Worm (Caenorhabditis elegans): ENCODE data around the gene pno-1.

Gene pno-1

DNA sequence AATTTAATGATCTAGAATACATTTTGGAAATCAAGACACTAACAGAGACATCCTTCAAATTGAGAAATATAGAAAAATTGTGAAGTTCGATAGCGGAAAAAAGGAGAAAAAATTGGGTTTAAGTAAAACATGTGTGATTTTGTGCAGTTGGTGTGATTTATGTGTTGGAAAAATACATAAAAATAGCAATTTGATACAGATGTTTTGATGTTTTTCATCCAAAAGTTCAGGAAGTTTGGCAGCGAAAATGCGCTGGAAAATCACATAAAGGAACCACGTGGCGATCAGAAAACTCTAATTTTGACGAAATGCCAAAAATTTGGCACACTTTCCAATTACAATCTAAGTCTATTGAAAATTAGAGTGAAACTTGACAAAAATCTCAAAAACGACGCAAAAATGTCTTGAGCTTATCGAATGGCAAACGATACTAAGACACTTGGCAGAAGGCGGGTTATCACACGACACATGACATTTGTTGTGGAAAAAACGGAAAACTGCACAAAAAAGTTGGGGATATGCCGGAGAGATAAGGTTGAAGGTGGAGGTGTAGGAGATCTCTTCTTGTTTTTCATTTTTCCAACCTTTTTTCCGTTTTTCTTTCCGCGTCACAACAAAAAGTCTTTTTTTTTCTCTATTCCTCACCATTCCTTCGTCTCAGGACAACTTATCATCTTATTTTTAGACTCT is 31.4 kb upstream of the pno-1 start, which contains the start of gene ZK1321.4:
Gene ZK1321.4, minus strand, starts transcription at position 51 of the 690 bp plus-strand sequence.
- TF ChIP-seq cebp-2 (GFP tag; IDR thresholded peaks at IDR 0.05) (no peak), athp-1 (tag; optimal IDR thresholded peaks at IDR 0.05) (no peak), sdz-38 (tag; optimal IDR thresholded peaks at IDR 0.05) (no peak), mxl-1 (tag; optimal IDR thresholded peaks at IDR 0.05) (no peak)

DNA sequence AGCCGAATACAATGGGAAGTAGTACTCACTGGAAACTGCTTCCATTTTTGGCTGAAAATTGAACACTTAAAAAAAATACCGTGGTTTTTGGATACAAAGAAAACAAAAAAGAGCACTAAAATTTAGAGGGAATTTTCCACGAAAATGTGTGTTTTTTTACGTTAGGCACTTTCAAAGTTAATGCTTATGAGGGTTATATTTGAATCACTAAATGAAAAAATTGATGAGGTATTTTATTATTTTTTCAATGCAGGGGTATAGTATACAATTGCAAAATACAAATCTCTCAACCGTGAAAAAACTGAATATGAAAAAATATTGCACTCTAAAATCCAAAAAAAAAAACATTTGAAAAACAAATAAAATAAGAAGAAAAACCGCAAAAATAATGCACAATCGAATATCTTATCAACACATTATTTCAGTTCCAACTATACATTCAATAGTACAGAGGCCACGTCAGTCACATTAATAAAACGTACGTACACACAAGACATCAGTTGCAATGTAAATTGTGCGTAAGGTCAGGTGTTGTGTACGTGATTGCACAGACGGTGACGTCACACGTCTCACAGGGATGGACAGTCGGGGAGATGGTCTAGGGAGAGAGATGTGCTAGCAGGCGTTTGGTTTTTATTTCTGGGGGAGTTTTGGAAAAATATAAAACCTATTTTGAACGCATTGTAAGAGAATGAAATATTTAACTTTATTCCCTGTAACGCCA is 27.3 kb upstream of the pno-1 start, which contains the start of gene aqp-10:
Gene aqp-10, minus strand, starts transcription at position 51 of the 724 bp plus-strand sequence.
- TF ChIP-seq ceh-27 (GFP tag; optimal IDR thresholded peaks at IDR 0.05) (peak; percentile 1), mel-28 (tag; optimal IDR thresholded peaks at IDR 0.05; ENCODE audit: borderline replicate concordance) (no peak), tbp1 (GFP tag; optimal IDR thresholded peaks at IDR 0.05) (peak; percentile 29), die-1 (tag; optimal IDR thresholded peaks at IDR 0.05) (no peak), repo-1 (tag; optimal IDR thresholded peaks at IDR 0.05) (peak; percentile 67), lin-40 (tag; optimal IDR thresholded peaks at IDR 0.05) (peak; percentile 11), snpc-4 (GFP tag; optimal IDR thresholded peaks at IDR 0.05) (no peak), snpc-4 (tag; optimal IDR thresholded peaks at IDR 0.05) (peak in 2 of 4 experiments; percentile 34 to 47), nfyb-1 (GFP tag; IDR thresholded peaks at IDR 0.05) (0 out of 2 replicates have a peak, but pooled peaks have one; percentile 41), attf-5 (GFP tag; optimal IDR thresholded peaks at IDR 0.05) (peak; percentile 14), nhr-179 (tag; optimal IDR thresholded peaks at IDR 0.05) (no peak), cebp-1 (GFP tag; IDR thresholded peaks at IDR 0.05) (no peak), cebp-1 (tag; optimal IDR thresholded peaks at IDR 0.05) (peak; percentile 60), bed-1 (GFP tag; IDR thresholded peaks at IDR 0.05) (no peak), Y53F4B.3 (GFP tag; IDR thresholded peaks at IDR 0.05) (no peak), ztf-25 (GFP tag; IDR thresholded peaks at IDR 0.05) (no peak), hmg-1.2 (GFP tag; IDR thresholded peaks at IDR 0.05) (0 out of 2 replicates have a peak, but pooled peaks have one; percentile 14), F39B2.1 (GFP tag; IDR thresholded peaks at IDR 0.05) (no peak), C17E4.6 (GFP tag; IDR thresholded peaks at IDR 0.05) (no peak), pbrm-1 (GFP tag; IDR thresholded peaks at IDR 0.05) (0 out of 2 replicates have a peak, but pooled peaks have one; percentile 34), lin-54 (GFP tag; optimal IDR thresholded peaks at IDR 0.05) (peak; percentile 37), lag-1 (GFP tag; IDR thresholded peaks at IDR 0.05) (no peak), D2030.7 (GFP tag; IDR thresholded peaks at IDR 0.05) (no peak), zim-3 (tag; optimal IDR thresholded peaks at IDR 0.05) (no peak), B0336.3 (GFP tag; IDR thresholded peaks at IDR 0.05) (0 out of 2 replicates have a peak, but pooled peaks have one; percentile 30), F37B4.10 (GFP tag; IDR thresholded peaks at IDR 0.05) (no peak), mcd-1 (GFP tag; IDR thresholded peaks at IDR 0.05) (0 out of 2 replicates have a peak, but pooled peaks have one; percentile 26), dpl-1 (GFP tag; optimal IDR thresholded peaks at IDR 0.05) (no peak), aptf-2 (GFP tag; conservative IDR thresholded peaks at IDR 0.05) (no peak), bed-2 (GFP tag; IDR thresholded peaks at IDR 0.05) (no peak), nhr-80 (tag; optimal IDR thresholded peaks at IDR 0.05) (peak; percentile 82), K12H6.12 (tag; optimal IDR thresholded peaks at IDR 0.05) (peak; percentile 3), ztf-18 (tag; optimal IDR thresholded peaks at IDR 0.05) (no peak), madf-10 (tag; optimal IDR thresholded peaks at IDR 0.05) (peak; percentile 6), F10E7.11 (tag; optimal IDR thresholded peaks at IDR 0.05) (no peak), lsy-27 (tag; optimal IDR thresholded peaks at IDR 0.05; ENCODE audit: borderline replicate concordance, insufficient read depth) (no peak), C06A6.2 (GFP tag; conservative IDR thresholded peaks at IDR 0.05) (no peak), attf-6 (GFP tag; IDR thresholded peaks at IDR 0.05) (no peak), ztf-28 (GFP tag; IDR thresholded peaks at IDR 0.05) (no peak), let-607 (tag; optimal IDR thresholded peaks at IDR 0.05) (peak; percentile 95), ZK185.1 (tag; optimal IDR thresholded peaks at IDR 0.05; ENCODE audit: poor library complexity, severe bottlenecking) (peak; percentile 38)

All from whole organism, young adult.